Fruit fly (Drosophila melanogaster) whole organism, prepupa: ENCODE measurements around the gene CG4004.

Source experiments
- Blimp-1 ChIP-seq: fragments of 200-800 bp; sonication (Bioruptor generic); optimal IDR thresholded peaks from 3 replicates; lab custom pipeline; 2017; ENCODE audit warnings: missing biosample characterization, missing genetic modification characterization, mild to moderate bottlenecking, moderate library complexity, missing genetic modification reagents
- CG10631 ChIP-seq: fragments of 200-800 bp; sonication (Bioruptor generic); optimal IDR thresholded peaks from 2 replicates; lab custom pipeline; 2016; ENCODE audit warnings: missing biosample characterization, missing genetic modification characterization
- CG10669 ChIP-seq: fragments of 200-800 bp; sonication (Bioruptor generic); optimal IDR thresholded peaks from 3 replicates; lab custom pipeline; 2018; ENCODE audit warnings: missing biosample characterization, mild to moderate bottlenecking, missing genetic modification characterization, moderate library complexity
- CG11294 ChIP-seq: fragments of 200-800 bp; sonication (Bioruptor generic); IDR thresholded peaks from 2 replicates; pipeline ENCODE4 v1.3.6; 2022; ENCODE audit warnings: missing biosample characterization, missing genetic modification characterization
- CG11762 ChIP-seq: fragments of 200-800 bp; sonication (Bioruptor generic); optimal IDR thresholded peaks from 3 replicates; lab custom pipeline; 2016; ENCODE audit warnings: missing biosample characterization, missing genetic modification characterization; ENCODE audit not compliant: insufficient read depth
- CG11902 ChIP-seq: fragments of 200-800 bp; sonication (Bioruptor generic); optimal IDR thresholded peaks from 3 replicates; lab custom pipeline; 2016; ENCODE audit warnings: missing biosample characterization, missing genetic modification characterization
- CG15336 ChIP-seq: fragments of 200-800 bp; sonication (Bioruptor generic); IDR thresholded peaks from 2 replicates; pipeline ENCODE4 v1.3.6; 2022; ENCODE audit warnings: missing biosample characterization, missing genetic modification characterization
- CG1621 ChIP-seq: fragments of 200-800 bp; sonication (Bioruptor generic); optimal IDR thresholded peaks from 3 replicates; lab custom pipeline; 2018; ENCODE audit warnings: missing biosample characterization, mild to moderate bottlenecking, missing genetic modification characterization
- CG16779 ChIP-seq: fragments of 200-800 bp; sonication (Bioruptor generic); optimal IDR thresholded peaks from 3 replicates; lab custom pipeline; 2017; ENCODE audit warnings: missing biosample characterization, mild to moderate bottlenecking, missing genetic modification characterization
- CG3032 ChIP-seq: fragments of 200-800 bp; optimal IDR thresholded peaks from 2 replicates; lab custom pipeline; 2019; ENCODE audit warnings: missing biosample characterization, mild to moderate bottlenecking, missing genetic modification characterization, moderate library complexity
- CG31627 ChIP-seq: fragments of 200-800 bp; sonication (Bioruptor generic); optimal IDR thresholded peaks from 3 replicates; lab custom pipeline; 2016; ENCODE audit warnings: missing biosample characterization, missing genetic modification characterization
- CG3919 ChIP-seq: fragments of 200-800 bp; sonication (Bioruptor generic); optimal IDR thresholded peaks from 3 replicates; lab custom pipeline; 2016; ENCODE audit warnings: missing biosample characterization, missing genetic modification characterization
- CG4318 ChIP-seq: fragments of 200-800 bp; sonication (Bioruptor generic); optimal IDR thresholded peaks from 3 replicates; lab custom pipeline; 2017; ENCODE audit warnings: missing biosample characterization, mild to moderate bottlenecking, missing genetic modification characterization
- CG6163 ChIP-seq: fragments of 200-800 bp; sonication (Bioruptor generic); IDR thresholded peaks from 3 replicates; pipeline ENCODE4 v1.3.6; 2022; ENCODE audit warnings: missing biosample characterization, missing genetic modification characterization
- CG8119 ChIP-seq: fragments of 200-800 bp; sonication (Bioruptor generic); IDR thresholded peaks from 3 replicates; pipeline ENCODE4 v1.3.6; 2022; ENCODE audit warnings: missing biosample characterization, missing genetic modification characterization
- CG8319 ChIP-seq: fragments of 200-800 bp; sonication (Bioruptor generic); optimal IDR thresholded peaks from 3 replicates; lab custom pipeline; 2016; ENCODE audit warnings: missing biosample characterization, missing genetic modification characterization
- CG8632 ChIP-seq: fragments of 200-800 bp; sonication (Bioruptor generic); optimal IDR thresholded peaks from 3 replicates; lab custom pipeline; 2016; ENCODE audit warnings: missing biosample characterization, missing genetic modification characterization
- Eip78C ChIP-seq: fragments of 200-800 bp; sonication (Bioruptor generic); peaks from one replicate; lab custom pipeline; 2016; ENCODE audit warnings: missing biosample characterization, missing genetic modification characterization
- Eip93F ChIP-seq: fragments of 200-800 bp; sonication (Bioruptor generic); optimal IDR thresholded peaks from 2 replicates; lab custom pipeline; 2016; ENCODE audit warnings: missing biosample characterization, mild to moderate bottlenecking, missing genetic modification characterization
- Ets21C ChIP-seq: fragments of 200-800 bp; sonication (Bioruptor generic); optimal IDR thresholded peaks from 3 replicates; lab custom pipeline; 2016; ENCODE audit warnings: missing biosample characterization, missing genetic modification characterization
- Ets96B ChIP-seq: fragments of 200-800 bp; optimal IDR thresholded peaks from 2 replicates; lab custom pipeline; 2019; ENCODE audit warnings: missing biosample characterization, mild to moderate bottlenecking, missing genetic modification characterization, moderate library complexity
- Gug ChIP-seq: fragments of 200-800 bp; sonication (Bioruptor generic); IDR thresholded peaks from 2 replicates; pipeline ENCODE4 v1.3.6; 2022; ENCODE audit warnings: missing biosample characterization, missing genetic modification characterization
- Hr39 ChIP-seq: fragments of 200-800 bp; sonication (Bioruptor generic); optimal IDR thresholded peaks from 2 replicates; lab custom pipeline; 2016; ENCODE audit warnings: missing biosample characterization, missing genetic modification characterization
- Hr4 ChIP-seq: fragments of 200-800 bp; sonication (Bioruptor generic); optimal IDR thresholded peaks from 3 replicates; lab custom pipeline; 2016; ENCODE audit warnings: missing biosample characterization, missing genetic modification characterization
- Lpt ChIP-seq: fragments of 200-800 bp; sonication (Bioruptor generic); optimal IDR thresholded peaks from 3 replicates; lab custom pipeline; 2016; ENCODE audit warnings: missing biosample characterization, missing genetic modification characterization
- OdsH ChIP-seq: fragments of 200-800 bp; sonication (Bioruptor generic); optimal IDR thresholded peaks from 3 replicates; lab custom pipeline; 2016; ENCODE audit warnings: missing biosample characterization, missing genetic modification characterization
- Smox ChIP-seq: fragments of 200-800 bp; sonication (Bioruptor generic); optimal IDR thresholded peaks from 3 replicates; lab custom pipeline; 2016; ENCODE audit warnings: missing biosample characterization, missing genetic modification characterization
- Sox102F ChIP-seq: fragments of 200-800 bp; sonication (Bioruptor generic); optimal IDR thresholded peaks from 2 replicates; lab custom pipeline; 2016; ENCODE audit warnings: missing biosample characterization, mild to moderate bottlenecking, missing genetic modification characterization
- Sox14 ChIP-seq: fragments of 200-800 bp; sonication (Bioruptor generic); optimal IDR thresholded peaks from 3 replicates; lab custom pipeline; 2016; ENCODE audit warnings: missing biosample characterization, missing genetic modification characterization
- Sox15 ChIP-seq: fragments of 200-800 bp; sonication (Bioruptor generic); optimal IDR thresholded peaks from 3 replicates; lab custom pipeline; 2016; ENCODE audit warnings: missing biosample characterization, missing genetic modification characterization
- acj6 ChIP-seq: fragments of 200-800 bp; sonication (Bioruptor generic); optimal IDR thresholded peaks from 3 replicates; lab custom pipeline; 2016; ENCODE audit warnings: missing biosample characterization, missing genetic modification characterization
- cyc ChIP-seq: fragments of 200-800 bp; sonication (Bioruptor generic); optimal IDR thresholded peaks from 3 replicates; lab custom pipeline; 2016; ENCODE audit warnings: missing biosample characterization, missing genetic modification characterization
- dac ChIP-seq: fragments of 200-800 bp; sonication (Bioruptor generic); optimal IDR thresholded peaks from 2 replicates; lab custom pipeline; 2017; ENCODE audit warnings: missing biosample characterization, mild to moderate bottlenecking, missing genetic modification characterization
- eg ChIP-seq: fragments of 200-800 bp; sonication (Bioruptor generic); IDR thresholded peaks from 3 replicates; pipeline ENCODE4 v1.3.6; 2022; ENCODE audit warnings: missing biosample characterization, missing genetic modification characterization
- esn ChIP-seq: fragments of 200-800 bp; sonication (Bioruptor generic); optimal IDR thresholded peaks from 2 replicates; lab custom pipeline; 2016; ENCODE audit warnings: missing biosample characterization, mild to moderate bottlenecking, missing genetic modification characterization, moderate library complexity
- fd59A ChIP-seq: fragments of 200-800 bp; sonication (Bioruptor generic); optimal IDR thresholded peaks from 2 replicates; lab custom pipeline; 2017; ENCODE audit warnings: missing biosample characterization, mild to moderate bottlenecking, missing genetic modification characterization, missing genetic modification reagents
- fkh ChIP-seq: fragments of 200-800 bp; sonication (Bioruptor generic); optimal IDR thresholded peaks from 3 replicates; lab custom pipeline; 2017; ENCODE audit warnings: missing biosample characterization, mild to moderate bottlenecking, missing genetic modification characterization, moderate library complexity
- lz ChIP-seq: fragments of 200-800 bp; sonication (Bioruptor generic); optimal IDR thresholded peaks from 3 replicates; lab custom pipeline; 2016; ENCODE audit warnings: missing biosample characterization, missing genetic modification characterization
- pdm3 ChIP-seq: fragments of 200-800 bp; sonication (Bioruptor generic); optimal IDR thresholded peaks from 3 replicates; lab custom pipeline; 2016; ENCODE audit warnings: missing biosample characterization, missing genetic modification characterization
- salr ChIP-seq, 2 experiments: fragments of 200-800 bp; sonication (Bioruptor generic); optimal IDR thresholded peaks; 3 replicates each; lab custom pipeline; 2016 to 2018; ENCODE audit warnings: missing biosample characterization in 2 of 2, missing genetic modification characterization in 2 of 2, mild to moderate bottlenecking in 1 of 2
- spab ChIP-seq: fragments of 200-800 bp; sonication (Bioruptor generic); optimal IDR thresholded peaks from 2 replicates; lab custom pipeline; 2017; ENCODE audit warnings: missing biosample characterization, mild to moderate bottlenecking, missing genetic modification characterization, missing genetic modification reagents
- ss ChIP-seq, 2 experiments: fragments of 200-800 bp; sonication (Bioruptor generic); optimal IDR thresholded peaks; 2 replicates in 1 of 2; 3 replicates in 1 of 2; lab custom pipeline; 2017 to 2018; ENCODE audit warnings: mild to moderate bottlenecking in 2 of 2, missing biosample characterization in 2 of 2, missing genetic modification characterization in 2 of 2, moderate library complexity in 1 of 2
- topi ChIP-seq: fragments of 200-800 bp; sonication (Bioruptor generic); optimal IDR thresholded peaks from 3 replicates; lab custom pipeline; 2016; ENCODE audit warnings: missing biosample characterization, missing genetic modification characterization
- vri ChIP-seq: fragments of 200-800 bp; sonication (Bioruptor generic); optimal IDR thresholded peaks from 3 replicates; lab custom pipeline; 2016; ENCODE audit warnings: missing biosample characterization, mild to moderate bottlenecking, missing genetic modification characterization

The CG4004 gene

dm6 chrX:12750928-12751631, 7.1 kb downstream of the CG4004 start (continued):
- peak; percentile 100 for TF ChIP-seq fd59A
- TF ChIP-seq CG11762: peak; percentile 100
- TF ChIP-seq CG15336: peak; percentile 100
- peak; percentile 100 for TF ChIP-seq topi (GFP tag; lab: Kevin White, UChicago)
- TF ChIP-seq Eip78C: peak; percentile 100
- peak; percentile 99 for TF ChIP-seq Sox15 (GFP tag; lab: Kevin White, UChicago)
- peak; percentile 99 for TF ChIP-seq CG11902 (GFP tag; lab: Kevin White, UChicago)
- TF ChIP-seq Lpt: peak; percentile 100
- TF ChIP-seq CG10669 (GFP tag; lab: Kevin White, UChicago): peak; percentile 100
- peak; percentile 100 for TF ChIP-seq OdsH
- peak; percentile 100 for TF ChIP-seq eg (GFP tag; lab: Robert Waterston, UW)
- peak; percentile 100 for TF ChIP-seq CG8319
- peak; percentile 100 for TF ChIP-seq CG11294 (GFP tag; lab: Robert Waterston, UW)
- peak; percentile 99 for TF ChIP-seq CG1621
- TF ChIP-seq CG3032: peak; percentile 100
- TF ChIP-seq Hr39: peak; percentile 100
- peak; percentile 99 for TF ChIP-seq Ets21C (GFP tag; lab: Kevin White, UChicago)
- peak; percentile 100 for TF ChIP-seq CG8632 (GFP tag; lab: Kevin White, UChicago)
- TF ChIP-seq Sox102F (GFP tag; lab: Kevin White, UChicago): peak; percentile 99
- peak; percentile 98 for TF ChIP-seq Blimp-1 (GFP tag; lab: Kevin White, UChicago)
- peak; percentile 87 for TF ChIP-seq fkh (GFP tag; lab: Kevin White, UChicago)
- TF ChIP-seq CG10631: peak; percentile 100
- TF ChIP-seq CG4318 (GFP tag; lab: Kevin White, UChicago): peak; percentile 100
- peak; percentile 100 for TF ChIP-seq spab (GFP tag; lab: Kevin White, UChicago)
- TF ChIP-seq Eip93F (GFP tag; lab: Kevin White, UChicago): peak; percentile 99
- TF ChIP-seq Smox (GFP tag; lab: Kevin White, UChicago): peak; percentile 100
- TF ChIP-seq Hr4: peak; percentile 100
- peak; percentile 100 for TF ChIP-seq acj6
- peak; percentile 100 for TF ChIP-seq ss (GFP tag; optimal IDR thresholded peaks at IDR 0.05; lab: Kevin White, UChicago)
- peak; percentile 100 for TF ChIP-seq pdm3 (GFP tag; lab: Kevin White, UChicago)
- peak; percentile 100 for TF ChIP-seq CG8119
- TF ChIP-seq Gug (GFP tag; lab: Robert Waterston, UW): peak; percentile 100
- peak; percentile 100 for TF ChIP-seq Sox14 (GFP tag; lab: Kevin White, UChicago)
- TF ChIP-seq dac: peak; percentile 100
- peak; percentile 99 to 100 for TF ChIP-seq salr (GFP tag; optimal IDR thresholded peaks at IDR 0.05; lab: Kevin White, UChicago)
- peak; percentile 100 for TF ChIP-seq CG31627 (GFP tag; lab: Kevin White, UChicago)

dm6 chrX:12751786-12752187, 7.8 kb downstream of the CG4004 start:
- no peak for TF ChIP-seq CG3919
- TF ChIP-seq CG10631: no peak
- TF ChIP-seq vri (GFP tag; lab: Kevin White, UChicago): no peak
- no peak for TF ChIP-seq esn (GFP tag; lab: Kevin White, UChicago)
- TF ChIP-seq CG3032: no peak
- no peak for TF ChIP-seq CG1621
- no peak for TF ChIP-seq CG16779 (tag; lab: Kevin White, UChicago)
- TF ChIP-seq topi (GFP tag; lab: Kevin White, UChicago): no peak
- no peak for TF ChIP-seq CG11762
- no peak for TF ChIP-seq CG6163
- no peak for TF ChIP-seq Sox102F (GFP tag; lab: Kevin White, UChicago)
- no peak for TF ChIP-seq Ets96B (tag; lab: Kevin White, UChicago)
- TF ChIP-seq dac: no peak
- no peak for TF ChIP-seq OdsH
- no peak for TF ChIP-seq CG11902 (GFP tag; lab: Kevin White, UChicago)
- no peak for TF ChIP-seq cyc
- TF ChIP-seq lz (GFP tag; lab: Kevin White, UChicago): no peak
- TF ChIP-seq CG31627 (GFP tag; lab: Kevin White, UChicago): no peak
- TF ChIP-seq, all 60 proteins: peak for 0
